Fruit fly (Drosophila melanogaster) whole organism: Measurements from ENCODE around the gene TpnC73F.

Experiments
- CG8478 ChIP-seq: fragments of >200 bp; optimal IDR thresholded peaks from 2 replicates; lab custom pipeline; 2018; ENCODE audit warnings: inconsistent platforms
- EcR ChIP-seq, 2 experiments: fragments of >200 bp; optimal IDR thresholded peaks; 2 replicates each; lab custom pipeline; 2017; ENCODE audit warnings: missing biosample characterization in 2 of 2, missing genetic modification characterization in 2 of 2, missing genetic modification reagents in 2 of 2
- pan ChIP-seq: fragments of >200 bp; optimal IDR thresholded peaks from 2 replicates; lab custom pipeline; 2017
- psq ChIP-seq: fragments of >200 bp; optimal IDR thresholded peaks from 2 replicates; lab custom pipeline; 2017
- usp ChIP-seq: fragments of >200 bp; optimal IDR thresholded peaks from 2 replicates; lab custom pipeline; 2017; ENCODE audit warnings: missing biosample characterization, missing genetic modification characterization, mixed read lengths

DNA sequence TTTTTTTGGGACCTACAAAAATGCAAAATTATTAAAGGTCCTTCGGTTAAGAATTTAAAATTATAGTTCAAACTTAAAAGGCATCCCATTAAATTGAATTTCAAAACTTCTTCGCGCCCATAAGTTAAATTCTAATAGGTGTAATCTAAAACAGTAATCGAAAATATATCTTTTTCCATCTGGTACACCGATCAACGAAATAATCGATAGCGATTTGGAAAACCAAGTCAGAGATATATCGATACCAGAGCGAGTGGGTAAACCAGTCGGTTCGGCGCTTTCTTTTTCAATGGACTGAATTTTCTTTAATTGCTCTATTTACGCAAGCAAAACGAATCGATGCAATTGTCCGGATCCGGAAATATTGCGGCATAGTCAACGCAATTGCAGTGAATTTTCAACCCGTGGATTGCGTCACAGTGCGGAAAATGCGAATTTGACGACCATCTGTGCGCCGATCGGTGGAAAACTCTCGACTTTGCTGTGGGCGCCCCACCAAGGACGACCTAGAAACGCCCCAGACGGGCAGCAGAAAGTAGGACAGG is 21.7 kb upstream of the TpnC73F start, which contains the start of gene Fit2:
- no peak for TF ChIP-seq usp (GFP tag; lab: Kevin White, UChicago)
- TF ChIP-seq psq (lab: Kevin White, UChicago): no peak
- TF ChIP-seq CG8478 (lab: Kevin White, UChicago): no peak
- TF ChIP-seq pan: no peak
- TF ChIP-seq EcR (GFP tag; optimal IDR thresholded peaks at IDR 0.05; lab: Kevin White, UChicago): no peak
